Fruit fly (Drosophila melanogaster) whole organism, embryonic: ENCODE results near the gene CG17198.

Experiments
- Abd-B ChIP-seq: fragments of 200-800 bp; sonication (Bioruptor generic); optimal IDR thresholded peaks from 2 replicates; lab custom pipeline; 2018; ENCODE audit warnings: missing biosample characterization, mild to moderate bottlenecking, missing genetic modification characterization, moderate library complexity
- Awh ChIP-seq: fragments of 200-800 bp; sonication (Bioruptor generic); IDR thresholded peaks from 2 replicates; pipeline ENCODE4, ENCODE4 v1.3.6; 2022; ENCODE audit warnings: missing biosample characterization, missing genetic modification characterization
- B-H2 ChIP-seq: fragments of 200-800 bp; sonication (Bioruptor generic); optimal IDR thresholded peaks from 2 replicates; lab custom pipeline; 2018; ENCODE audit warnings: missing biosample characterization, mild to moderate bottlenecking, missing genetic modification characterization
- C15 ChIP-seq: fragments of 200-800 bp; sonication (Bioruptor generic); IDR thresholded peaks from 3 replicates; pipeline ENCODE4 v1.3.6; 2022; ENCODE audit warnings: missing biosample characterization, missing genetic modification characterization
- CG10366 ChIP-seq: fragments of 200-800 bp; sonication (Bioruptor generic); IDR thresholded peaks from 2 replicates; pipeline ENCODE4 v1.3.6; 2022; ENCODE audit warnings: missing biosample characterization, missing genetic modification characterization
- CG10543 ChIP-seq: fragments of 200-800 bp; sonication (Bioruptor generic); optimal IDR thresholded peaks from 3 replicates; lab custom pipeline; 2017; ENCODE audit warnings: missing biosample characterization, mild to moderate bottlenecking, missing genetic modification characterization, moderate library complexity
- CG13287 ChIP-seq: fragments of 200-800 bp; sonication (Bioruptor generic); IDR thresholded peaks from 2 replicates; pipeline ENCODE4 v1.3.6; 2022; ENCODE audit warnings: missing biosample characterization, missing genetic modification characterization; ENCODE audit not compliant: partially characterized antibody
- CG13424 ChIP-seq: fragments of 200-800 bp; sonication (Bioruptor generic); optimal IDR thresholded peaks from 2 replicates; lab custom pipeline; 2019; ENCODE audit warnings: missing biosample characterization, mild to moderate bottlenecking, missing genetic modification characterization, moderate library complexity
- CG14667 ChIP-seq: fragments of 200-800 bp; sonication (Bioruptor generic); IDR thresholded peaks from 2 replicates; pipeline ENCODE4 v1.3.6; 2022; ENCODE audit warnings: missing biosample characterization, missing genetic modification characterization
- CG15269 ChIP-seq: fragments of 200-800 bp; sonication (Bioruptor generic); optimal IDR thresholded peaks from 2 replicates; lab custom pipeline; 2018; ENCODE audit warnings: missing biosample characterization, mild to moderate bottlenecking, missing genetic modification characterization, moderate library complexity
- CG33213 ChIP-seq: fragments of 200-800 bp; sonication (Bioruptor generic); optimal IDR thresholded peaks from 3 replicates; lab custom pipeline; 2016; ENCODE audit warnings: missing biosample characterization, missing genetic modification characterization
- CG3407 ChIP-seq: fragments of 200-800 bp; sonication (Bioruptor generic); optimal IDR thresholded peaks from 2 replicates; lab custom pipeline; 2018; ENCODE audit warnings: missing biosample characterization, mild to moderate bottlenecking, missing genetic modification characterization
- CG34422 ChIP-seq: fragments of 200-800 bp; sonication (Bioruptor generic); IDR thresholded peaks from 3 replicates; pipeline ENCODE4 v1.3.6; 2022; ENCODE audit warnings: missing biosample characterization, missing genetic modification characterization
- CG6272 ChIP-seq: fragments of 200-800 bp; sonication (Bioruptor generic); IDR thresholded peaks from 2 replicates; pipeline ENCODE4 v1.3.6; 2022; ENCODE audit warnings: missing biosample characterization, missing genetic modification characterization
- CG6791 ChIP-seq: fragments of 200-800 bp; sonication (Bioruptor generic); IDR thresholded peaks from 3 replicates; pipeline ENCODE4 v1.3.6; 2022; ENCODE audit warnings: missing biosample characterization, missing genetic modification characterization; ENCODE audit not compliant: partially characterized antibody
- CG6813 ChIP-seq: fragments of 200-800 bp; sonication (Bioruptor generic); optimal IDR thresholded peaks from 2 replicates; lab custom pipeline; 2017; ENCODE audit warnings: missing biosample characterization, missing genetic modification characterization, mild to moderate bottlenecking, moderate library complexity, missing genetic modification reagents
- CG9797 ChIP-seq: fragments of 200-800 bp; sonication (Bioruptor generic); optimal IDR thresholded peaks from 3 replicates; lab custom pipeline; 2018; ENCODE audit warnings: missing biosample characterization, mild to moderate bottlenecking, missing genetic modification characterization
- CG9876 ChIP-seq: fragments of 200-800 bp; sonication (Bioruptor generic); optimal IDR thresholded peaks from 2 replicates; lab custom pipeline; 2016; ENCODE audit warnings: missing biosample characterization, missing genetic modification characterization
- D ChIP-seq, 2 experiments: fragments of 200-800 bp in 1 of 2; fragments of >200 bp in 1 of 2; sonication (Bioruptor generic) in 1 of 2; optimal IDR thresholded peaks; 2 replicates in 1 of 2; 3 replicates in 1 of 2; lab custom pipeline; 2017; ENCODE audit warnings: mild to moderate bottlenecking in 1 of 2, missing biosample characterization in 1 of 2, missing genetic modification characterization in 1 of 2, missing genetic modification reagents in 1 of 2
- D19B ChIP-seq: fragments of 200-800 bp; sonication (Bioruptor generic); optimal IDR thresholded peaks from 2 replicates; lab custom pipeline; 2017; ENCODE audit warnings: missing biosample characterization, mild to moderate bottlenecking, missing genetic modification characterization
- Dref ChIP-seq: fragments of 200-800 bp; sonication (Bioruptor generic); IDR thresholded peaks from 2 replicates; pipeline ENCODE4 v1.3.6; 2022; ENCODE audit warnings: missing biosample characterization, missing genetic modification characterization
- Fer1 ChIP-seq: fragments of 200-800 bp; sonication (Bioruptor generic); optimal IDR thresholded peaks from 2 replicates; lab custom pipeline; 2017; ENCODE audit warnings: missing biosample characterization, mild to moderate bottlenecking, missing genetic modification characterization
- HLH54F ChIP-seq: fragments of 200-800 bp; sonication (Bioruptor generic); optimal IDR thresholded peaks from 3 replicates; lab custom pipeline; 2016; ENCODE audit warnings: missing biosample characterization, missing genetic modification characterization
- HmgD ChIP-seq: fragments of 200-800 bp; sonication (Bioruptor generic); optimal IDR thresholded peaks from 3 replicates; lab custom pipeline; 2016; ENCODE audit warnings: missing biosample characterization, missing genetic modification characterization
- HmgZ ChIP-seq: fragments of 200-800 bp; sonication (Bioruptor generic); optimal IDR thresholded peaks from 2 replicates; lab custom pipeline; 2018; ENCODE audit warnings: missing biosample characterization, mild to moderate bottlenecking, missing genetic modification characterization
- Hr78 ChIP-seq, 2 experiments: fragments of 200-800 bp in 1 of 2; fragments of >200 bp in 1 of 2; sonication (Bioruptor generic) in 1 of 2; optimal IDR thresholded peaks; 2 replicates each; lab custom pipeline; 2017 to 2019; ENCODE audit warnings: missing biosample characterization in 2 of 2, missing genetic modification characterization in 2 of 2, mild to moderate bottlenecking in 1 of 2, moderate library complexity in 1 of 2
- NC2α ChIP-seq: fragments of 200-800 bp; sonication (Bioruptor generic); optimal IDR thresholded peaks from 2 replicates; lab custom pipeline; 2016; ENCODE audit warnings: missing biosample characterization, missing genetic modification characterization
- Nf-YB ChIP-seq: fragments of 200-800 bp; sonication (Bioruptor generic); optimal IDR thresholded peaks from 3 replicates; lab custom pipeline; 2019; ENCODE audit warnings: missing biosample characterization, mild to moderate bottlenecking, missing genetic modification characterization, moderate library complexity
- NfI ChIP-seq: fragments of 200-800 bp; sonication (Bioruptor generic); optimal IDR thresholded peaks from 3 replicates; lab custom pipeline; 2018; ENCODE audit warnings: missing biosample characterization, mild to moderate bottlenecking, missing genetic modification characterization, moderate library complexity
- TFAM ChIP-seq: fragments of 200-800 bp; sonication (Bioruptor generic); optimal IDR thresholded peaks from 2 replicates; lab custom pipeline; 2017; ENCODE audit warnings: missing biosample characterization, missing genetic modification characterization, inconsistent platforms
- bigmax ChIP-seq: fragments of 200-800 bp; sonication (Bioruptor generic); optimal IDR thresholded peaks from 2 replicates; lab custom pipeline; 2018; ENCODE audit warnings: missing biosample characterization, mild to moderate bottlenecking, missing genetic modification characterization
- cg ChIP-seq: fragments of 200-800 bp; sonication (Bioruptor generic); optimal IDR thresholded peaks from 3 replicates; lab custom pipeline; 2019; ENCODE audit warnings: missing biosample characterization, mild to moderate bottlenecking, missing genetic modification characterization, moderate library complexity
- dan ChIP-seq: fragments of 200-800 bp; sonication (Bioruptor generic); IDR thresholded peaks from 2 replicates; pipeline ENCODE4 v1.3.6; 2022; ENCODE audit warnings: missing biosample characterization, missing genetic modification characterization
- fd102C ChIP-seq: fragments of 200-800 bp; sonication (Bioruptor generic); optimal IDR thresholded peaks from 2 replicates; lab custom pipeline; 2018; ENCODE audit warnings: missing biosample characterization, mild to moderate bottlenecking, missing genetic modification characterization, moderate library complexity
- gt ChIP-seq: fragments of 200-800 bp; sonication (Bioruptor generic); IDR thresholded peaks from 2 replicates; pipeline ENCODE4 v1.3.6; 2022; ENCODE audit warnings: missing biosample characterization, missing genetic modification characterization
- inv ChIP-seq: fragments of 200-800 bp; sonication (Bioruptor generic); IDR thresholded peaks from 2 replicates; pipeline ENCODE4 v1.3.6; 2022; ENCODE audit warnings: missing biosample characterization, missing genetic modification characterization; ENCODE audit not compliant: partially characterized antibody
- kah ChIP-seq: fragments of 200-800 bp; sonication (Bioruptor generic); optimal IDR thresholded peaks from 2 replicates; lab custom pipeline; 2018; ENCODE audit warnings: missing biosample characterization, mild to moderate bottlenecking, missing genetic modification characterization
- nmo ChIP-seq: fragments of 200-800 bp; sonication (Bioruptor generic); optimal IDR thresholded peaks from 2 replicates; lab custom pipeline; 2018; ENCODE audit warnings: missing biosample characterization, mild to moderate bottlenecking, missing genetic modification characterization, moderate library complexity
- odd ChIP-seq: fragments of 200-800 bp; sonication (Bioruptor generic); optimal IDR thresholded peaks from 2 replicates; lab custom pipeline; 2017; ENCODE audit warnings: missing biosample characterization, mild to moderate bottlenecking, missing genetic modification characterization
- org-1 ChIP-seq: fragments of 200-800 bp; sonication (Bioruptor generic); optimal IDR thresholded peaks from 2 replicates; lab custom pipeline; 2017; ENCODE audit warnings: missing biosample characterization, missing genetic modification characterization
- p53 ChIP-seq: fragments of 200-800 bp; sonication (Bioruptor generic); optimal IDR thresholded peaks from 2 replicates; lab custom pipeline; 2016; ENCODE audit warnings: missing biosample characterization, missing genetic modification characterization
- pfk ChIP-seq: fragments of 200-800 bp; sonication (Bioruptor generic); optimal IDR thresholded peaks from 2 replicates; lab custom pipeline; 2018; ENCODE audit warnings: missing biosample characterization, mild to moderate bottlenecking, missing genetic modification characterization, moderate library complexity
- pho ChIP-seq: fragments of 200-800 bp; sonication (Bioruptor generic); optimal IDR thresholded peaks from 2 replicates; lab custom pipeline; 2016; ENCODE audit warnings: missing biosample characterization, missing genetic modification characterization
- shn ChIP-seq: fragments of 200-800 bp; sonication (Bioruptor generic); optimal IDR thresholded peaks from 3 replicates; lab custom pipeline; 2016; ENCODE audit warnings: missing biosample characterization, missing genetic modification characterization
- sna ChIP-seq: fragments of 200-800 bp; sonication (Bioruptor generic); IDR thresholded peaks from 2 replicates; pipeline ENCODE4 v1.3.6; 2022; ENCODE audit warnings: missing biosample characterization, missing genetic modification characterization; ENCODE audit not compliant: partially characterized antibody
- sr ChIP-seq: fragments of 200-800 bp; sonication (Bioruptor generic); IDR thresholded peaks from 3 replicates; pipeline ENCODE4 v1.3.6; 2022; ENCODE audit warnings: missing biosample characterization, missing genetic modification characterization
- stwl ChIP-seq: fragments of 200-800 bp; sonication (Bioruptor generic); optimal IDR thresholded peaks from 3 replicates; lab custom pipeline; 2018; ENCODE audit warnings: missing biosample characterization, mild to moderate bottlenecking, missing genetic modification characterization, moderate library complexity
- toy ChIP-seq: fragments of 200-800 bp; sonication (Bioruptor generic); IDR thresholded peaks from 2 replicates; pipeline ENCODE4 v1.3.6; 2022; ENCODE audit warnings: missing biosample characterization, missing genetic modification characterization

Gene CG17198

DNA sequence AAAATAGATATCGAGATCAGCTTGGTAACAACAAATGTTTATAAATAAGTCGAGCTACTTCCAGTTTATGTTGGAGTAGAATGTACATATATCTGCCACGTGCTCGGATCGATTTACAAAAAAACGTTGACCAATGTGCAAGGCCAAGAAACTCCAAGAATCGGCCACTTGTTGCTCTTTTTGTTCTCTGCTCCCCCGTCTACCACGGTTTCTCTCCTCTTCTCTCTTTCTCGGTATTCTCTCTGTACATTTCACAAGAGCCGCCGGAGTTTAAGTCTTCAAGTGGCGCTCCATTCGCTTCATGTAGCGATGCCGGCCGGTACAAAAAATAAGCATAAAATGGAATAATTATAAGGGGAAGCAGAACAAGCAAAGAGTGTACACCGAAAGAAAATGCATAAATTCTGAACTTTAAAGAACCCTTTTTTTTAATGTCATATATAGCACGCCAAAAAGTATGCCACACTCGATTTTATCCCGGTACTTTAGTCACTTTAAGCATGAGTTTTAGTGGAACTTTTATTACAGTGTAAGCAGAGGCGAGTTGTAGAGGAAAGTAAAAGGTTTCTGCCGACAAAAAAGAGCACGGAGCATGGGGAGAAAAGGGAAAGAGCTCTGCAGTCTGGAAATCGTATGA lies 37.3 kb downstream of the CG17198 start:
- peak; percentile 90 for TF ChIP-seq gt (GFP tag; lab: Robert Waterston, UW)
- TF ChIP-seq Awh (GFP tag; lab: Robert Waterston, UW), result peak; percentile 92
- peak; percentile 94 for TF ChIP-seq NfI (GFP tag; lab: Kevin White, UChicago)
- peak; percentile 97 for TF ChIP-seq nmo (GFP tag; lab: Kevin White, UChicago)
- TF ChIP-seq B-H2 (GFP tag; lab: Kevin White, UChicago), result peak; percentile 13
- no peak for TF ChIP-seq stwl (tag; lab: Kevin White, UChicago)
- TF ChIP-seq fd102C (GFP tag; lab: Kevin White, UChicago), result no peak
- peak; percentile 89 for TF ChIP-seq HLH54F (GFP tag; lab: Kevin White, UChicago)
- peak; percentile 86 for TF ChIP-seq HmgZ (tag; lab: Kevin White, UChicago)
- TF ChIP-seq CG9876 (GFP tag; lab: Kevin White, UChicago), result peak; percentile 91
- peak; percentile 34; the same call in 1 of the 2 replicates for TF ChIP-seq toy (GFP tag; lab: Robert Waterston, UW)
- peak; percentile 67 for TF ChIP-seq TFAM (GFP tag; lab: Kevin White, UChicago)
- TF ChIP-seq CG3407 (GFP tag; lab: Kevin White, UChicago), result peak; percentile 93
- TF ChIP-seq CG10543 (GFP tag; lab: Kevin White, UChicago), result no peak
- peak; percentile 84 for TF ChIP-seq org-1 (GFP tag; lab: Kevin White, UChicago)
- TF ChIP-seq p53 (GFP tag; lab: Kevin White, UChicago), result peak; percentile 88
- TF ChIP-seq Abd-B (GFP tag; lab: Kevin White, UChicago), result peak; percentile 90
- peak; percentile 67 for TF ChIP-seq Fer1 (GFP tag; lab: Kevin White, UChicago)
- TF ChIP-seq sna (GFP tag; lab: Robert Waterston, UW), result no peak
- TF ChIP-seq bigmax (GFP tag; lab: Kevin White, UChicago), result peak; percentile 31
- peak; percentile 96 for TF ChIP-seq CG33213 (GFP tag; lab: Kevin White, UChicago)
- no peak for TF ChIP-seq CG6791
- peak; percentile 89 for TF ChIP-seq HmgD (GFP tag; lab: Kevin White, UChicago)
- TF ChIP-seq CG13287 (GFP tag; lab: Robert Waterston, UW), result no peak
- no peak for TF ChIP-seq cg
- peak; percentile 35; the same call in 1 of the 2 replicates for TF ChIP-seq dan (GFP tag; lab: Robert Waterston, UW)
- TF ChIP-seq CG34422, result peak; percentile 96
- peak; percentile 93 for TF ChIP-seq CG13424 (tag; lab: Kevin White, UChicago)
- TF ChIP-seq Hr78 (GFP tag; optimal IDR thresholded peaks at IDR 0.05; lab: Kevin White, UChicago), result peak in 1 of 2 experiments; percentile 85
- peak; percentile 72 for TF ChIP-seq kah (GFP tag; lab: Kevin White, UChicago)
- peak; percentile 89 for TF ChIP-seq CG10366 (GFP tag; lab: Robert Waterston, UW)
- peak; percentile 34 for TF ChIP-seq CG9797 (GFP tag; lab: Kevin White, UChicago)
- peak; percentile 80 for TF ChIP-seq pho (GFP tag; lab: Kevin White, UChicago)
- TF ChIP-seq Dref (GFP tag; lab: Robert Waterston, UW), result no peak
- TF ChIP-seq CG6813, result peak; percentile 82
- peak; percentile 81 for TF ChIP-seq Nf-YB (GFP tag; lab: Kevin White, UChicago)
- TF ChIP-seq CG6272, result peak; percentile 78
- peak; percentile 63 for TF ChIP-seq D19B (GFP tag; lab: Kevin White, UChicago)
- TF ChIP-seq inv (GFP tag; lab: Robert Waterston, UW), result no peak
- TF ChIP-seq C15 (GFP tag; lab: Robert Waterston, UW), result peak; percentile 53; the same call in 1 of the 3 replicates
- TF ChIP-seq CG14667 (GFP tag; lab: Robert Waterston, UW), result peak; percentile 87
- peak; percentile 60; the same call in 2 of the 3 replicates for TF ChIP-seq sr (GFP tag; lab: Robert Waterston, UW)
- TF ChIP-seq NC2α (GFP tag; lab: Kevin White, UChicago), result peak; percentile 89
- peak; percentile 85 for TF ChIP-seq CG15269 (tag; lab: Kevin White, UChicago)
- TF ChIP-seq D (optimal IDR thresholded peaks at IDR 0.05; lab: Kevin White, UChicago), result no peak
- TF ChIP-seq D (GFP tag; optimal IDR thresholded peaks at IDR 0.05; lab: Kevin White, UChicago), result peak; percentile 96
- TF ChIP-seq pfk, result no peak
- TF ChIP-seq odd, result peak; percentile 84
- TF ChIP-seq shn (GFP tag; lab: Kevin White, UChicago), result peak; percentile 88
